Fruit fly (Drosophila melanogaster): ENCODE data around the gene Ir62a.

- TF ChIP-seq CTCF (optimal IDR thresholded peaks at IDR 0.05) (no peak), CG8478 (optimal IDR thresholded peaks at IDR 0.05) (no peak)
These were observed 17.4 kb upstream of the Ir62a start for dm6 chr3L:1548345-1548970.

Data from S2 (cell line).